Fruit fly (Drosophila melanogaster): ENCODE measurements around the gene stas.

DNA sequence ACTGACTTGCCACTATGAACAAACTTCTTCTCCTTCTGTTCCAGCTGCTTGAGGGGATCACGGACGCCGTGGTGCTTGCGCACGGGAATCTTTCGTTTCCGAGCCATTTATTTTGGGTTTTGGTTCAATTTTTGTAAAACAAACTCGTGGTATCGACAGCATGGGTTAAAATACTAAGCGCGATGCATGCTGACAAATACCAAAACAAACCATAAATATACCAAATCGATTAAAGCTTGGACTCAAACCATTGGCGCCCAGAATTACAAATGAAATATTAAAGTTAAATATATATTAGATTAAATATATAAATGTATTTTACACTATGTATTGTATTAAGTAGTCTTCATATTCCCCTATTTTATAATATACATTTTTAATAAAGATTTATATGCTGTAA, 1.6 kb upstream of the stas start, which contains the start of gene CG8326:
- TF ChIP-seq Dll (optimal IDR thresholded peaks at IDR 0.05) (no peak), usp (GFP tag; optimal IDR thresholded peaks at IDR 0.05) (no peak), psq (optimal IDR thresholded peaks at IDR 0.05) (no peak)
